Fruit fly (Drosophila melanogaster): Measurements from ENCODE around the gene CG13041.

DNA sequence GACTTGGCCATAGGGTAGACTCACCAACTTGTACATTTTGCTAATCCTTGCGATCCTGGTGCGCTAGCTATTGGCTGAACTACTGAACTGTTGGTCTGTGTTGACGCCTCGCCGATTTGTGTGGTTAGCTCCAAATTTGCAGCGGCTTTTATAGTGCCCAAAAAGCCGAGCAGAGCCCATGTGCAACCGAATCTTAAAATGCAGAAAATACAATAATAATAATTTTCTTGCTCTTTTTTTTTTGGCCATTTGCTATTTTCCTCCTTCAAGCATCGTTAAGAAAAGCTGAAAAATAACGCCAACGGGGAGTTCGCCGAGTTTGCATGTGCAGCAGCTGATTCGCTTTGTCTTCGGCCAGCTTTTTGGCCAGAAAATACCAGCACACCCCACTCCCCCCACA is 10.9 kb downstream of the CG13041 start, which contains the start of gene CG13042:
- no peak for TF ChIP-seq ey (GFP tag; optimal IDR thresholded peaks at IDR 0.05)
- no peak for TF ChIP-seq pan (optimal IDR thresholded peaks at IDR 0.05)
- TF ChIP-seq Hnf4 (GFP tag; optimal IDR thresholded peaks at IDR 0.05) = no peak
- TF ChIP-seq woc (GFP tag; optimal IDR thresholded peaks at IDR 0.05) = no peak

All from whole organism, wandering third instar larva.